Fruit fly (Drosophila melanogaster): ENCODE measurements around the gene CYLD.
A peak's percentile ranks its signal among the peaks of the same experiment; 100 is the strongest.

CYLD gene

dm6 chr2L:10334854-10335277, 35.2 kb upstream of the CYLD start (continued):
- TF ChIP-seq Sry-δ (GFP tag; optimal IDR thresholded peaks at IDR 0.05) (peak; percentile 54), hb (GFP tag; IDR thresholded peaks at IDR 0.05; ENCODE audit: partially characterized antibody) (no peak), CG4617 (GFP tag; optimal IDR thresholded peaks at IDR 0.05; ENCODE audit: borderline replicate concordance) (peak; percentile 31), sqz (GFP tag; optimal IDR thresholded peaks at IDR 0.05) (peak; percentile 76), Lpt (GFP tag; optimal IDR thresholded peaks at IDR 0.05) (no peak), CG12219 (GFP tag; optimal IDR thresholded peaks at IDR 0.05) (peak; percentile 75), CG30020 (tag; optimal IDR thresholded peaks at IDR 0.05) (peak; percentile 96), abd-A (tag; optimal IDR thresholded peaks at IDR 0.05) (peak; percentile 99), CG17186 (GFP tag; optimal IDR thresholded peaks at IDR 0.05) (no peak), lov (optimal IDR thresholded peaks at IDR 0.05) (no peak), lov (GFP tag; IDR thresholded peaks at IDR 0.05) (no peak), ac (GFP tag; optimal IDR thresholded peaks at IDR 0.05) (peak; percentile 15), CG32767 (GFP tag; IDR thresholded peaks at IDR 0.05) (peak; percentile 59; the same call in 1 of the 2 replicates), Mad (GFP tag; optimal IDR thresholded peaks at IDR 0.05) (no peak), salm (tag; optimal IDR thresholded peaks at IDR 0.05) (peak; percentile 73), CG12659 (GFP tag; optimal IDR thresholded peaks at IDR 0.05) (peak; percentile 77), Bteb2 (GFP tag; optimal IDR thresholded peaks at IDR 0.05) (peak; percentile 36), ken (GFP tag; IDR thresholded peaks at IDR 0.05) (no peak), CG10209 (GFP tag; optimal IDR thresholded peaks at IDR 0.05) (peak; percentile 63), Doc2 (GFP tag; IDR thresholded peaks at IDR 0.05) (no peak), CG9609 (GFP tag; optimal IDR thresholded peaks at IDR 0.05) (peak; percentile 26), ara (GFP tag; IDR thresholded peaks at IDR 0.05) (peak; percentile 69), CoRest (tag; optimal IDR thresholded peaks at IDR 0.05) (peak; percentile 10), wor (GFP tag; IDR thresholded peaks at IDR 0.05) (no peak), Nf-YB (GFP tag; optimal IDR thresholded peaks at IDR 0.05) (peak; percentile 52), CG2712 (tag; optimal IDR thresholded peaks at IDR 0.05) (peak; percentile 56), C15 (GFP tag; IDR thresholded peaks at IDR 0.05) (no peak), CG7987 (GFP tag; optimal IDR thresholded peaks at IDR 0.05) (peak; percentile 87), BtbVII (GFP tag; optimal IDR thresholded peaks at IDR 0.05) (peak; percentile 71), trh (GFP tag; optimal IDR thresholded peaks at IDR 0.05) (no peak), Six4 (GFP tag; optimal IDR thresholded peaks at IDR 0.05) (peak; percentile 48), NC2β (GFP tag; optimal IDR thresholded peaks at IDR 0.05) (peak; percentile 55), stc (GFP tag; IDR thresholded peaks at IDR 0.05) (peak; percentile 71), fd3F (GFP tag; optimal IDR thresholded peaks at IDR 0.05) (peak; percentile 24), CG6654 (GFP tag; optimal IDR thresholded peaks at IDR 0.05) (no peak), dpn (GFP tag; optimal IDR thresholded peaks at IDR 0.05) (peak; percentile 44 to 62), toy (GFP tag; IDR thresholded peaks at IDR 0.05) (no peak), CG13424 (tag; optimal IDR thresholded peaks at IDR 0.05) (peak; percentile 56), lola (GFP tag; optimal IDR thresholded peaks at IDR 0.05) (peak in 2 of 3 experiments; percentile 45 to 82), phol (tag; optimal IDR thresholded peaks at IDR 0.05) (no peak), psq (GFP tag; optimal IDR thresholded peaks at IDR 0.05) (no peak), Abd-B (GFP tag; optimal IDR thresholded peaks at IDR 0.05) (no peak), Sox100B (GFP tag; optimal IDR thresholded peaks at IDR 0.05) (peak; percentile 77), CG18764 (GFP tag; optimal IDR thresholded peaks at IDR 0.05) (no peak), zfh2 (GFP tag; optimal IDR thresholded peaks at IDR 0.05) (peak; percentile 47), CG6854 (GFP tag; optimal IDR thresholded peaks at IDR 0.05) (peak; percentile 71), Hmr (GFP tag; optimal IDR thresholded peaks at IDR 0.05) (peak; percentile 90), Fer3 (tag; optimal IDR thresholded peaks at IDR 0.05) (peak; percentile 63), CG15696 (tag; optimal IDR thresholded peaks at IDR 0.05) (peak; percentile 72), CG6689 (GFP tag; IDR thresholded peaks at IDR 0.05) (peak; percentile 32; the same call in 1 of the 2 replicates), tup (GFP tag; optimal IDR thresholded peaks at IDR 0.05) (no peak)
